Fruit fly (Drosophila melanogaster): Measurements from ENCODE around the gene CG11668.

DNA sequence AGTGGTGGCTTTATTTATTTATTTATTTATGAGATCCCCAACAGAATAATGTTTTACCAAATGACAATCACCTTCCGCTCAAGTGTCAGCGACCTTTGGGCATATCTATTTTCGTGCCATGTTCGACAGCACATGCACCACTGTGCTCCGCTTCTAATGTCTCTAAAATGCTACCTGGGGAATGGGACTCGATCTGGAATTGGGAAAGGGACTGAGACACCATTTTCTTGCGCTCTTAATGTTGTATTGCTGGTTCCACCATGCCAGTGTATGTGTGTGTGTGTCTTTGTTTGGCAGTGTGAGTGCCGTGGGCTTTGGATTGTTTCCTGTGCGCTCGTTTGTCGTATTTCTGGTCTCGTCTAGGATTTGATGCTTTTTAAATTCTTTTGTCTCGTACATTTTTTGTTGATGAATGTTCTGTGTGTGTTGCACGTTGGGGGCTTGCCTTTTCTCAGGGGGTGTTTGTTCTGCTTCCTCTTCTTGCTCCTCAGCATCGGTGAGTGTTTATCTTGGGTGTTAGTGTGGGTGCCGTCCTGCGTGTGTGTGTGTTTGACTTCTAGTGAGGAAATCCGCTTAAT is 27.1 kb downstream of the CG11668 start:
- TF ChIP-seq Pif1A (GFP tag; optimal IDR thresholded peaks at IDR 0.05) (no peak), D1 (tag; optimal IDR thresholded peaks at IDR 0.05) (no peak), CG14655 (GFP tag; optimal IDR thresholded peaks at IDR 0.05) (no peak), CG9948 (tag; optimal IDR thresholded peaks at IDR 0.05) (no peak), EcR (GFP tag; optimal IDR thresholded peaks at IDR 0.05) (no peak), CG13204 (GFP tag; optimal IDR thresholded peaks at IDR 0.05) (no peak)
